Worm (Caenorhabditis elegans) whole organism, midembryonic: ENCODE data around the gene ZK896.1.

ENCODE experiments used
- cog-1 ChIP-seq: sonication (generic microtip); optimal IDR thresholded peaks from 2 replicates; lab custom pipeline; 2016; ENCODE audit warnings: missing genetic modification characterization, missing compliant biosample characterization
- flt-1 ChIP-seq: fragments of 200-800 bp; sonication (Bioruptor generic); IDR thresholded peaks from 2 replicates; pipeline ENCODE4 v1.3.6; 2022; ENCODE audit warnings: missing genetic modification characterization, missing compliant biosample characterization
- klf-2 ChIP-seq: fragments of 200-800 bp; sonication (Bioruptor generic); conservative IDR thresholded peaks from 2 replicates; pipeline ENCODE4 v1.3.6; 2022; ENCODE audit warnings: missing genetic modification reagents, missing genetic modification characterization, missing compliant biosample characterization
- med-1 ChIP-seq: sonication (generic microtip); optimal IDR thresholded peaks from 2 replicates; lab custom pipeline; 2017; ENCODE audit warnings: missing genetic modification characterization, mild to moderate bottlenecking, missing compliant biosample characterization, antibody characterized with exemption, missing genetic modification reagents; ENCODE audit not compliant: insufficient read depth
- ref-1 ChIP-seq: fragments of 200-800 bp; sonication (Bioruptor generic); conservative IDR thresholded peaks from 2 replicates; pipeline ENCODE4 v1.3.6; 2022; ENCODE audit warnings: missing genetic modification reagents, missing genetic modification characterization, missing compliant biosample characterization
- tab-1 ChIP-seq: fragments of 200-800 bp; sonication (Bioruptor generic); IDR thresholded peaks from 2 replicates; pipeline ENCODE4 v1.3.6; 2022; ENCODE audit warnings: missing genetic modification characterization, missing compliant biosample characterization
- ztf-23 ChIP-seq: fragments of 200-800 bp; sonication (Bioruptor generic); IDR thresholded peaks from 2 replicates; pipeline ENCODE4 v1.3.6; 2022; ENCODE audit warnings: missing genetic modification reagents, missing genetic modification characterization, missing compliant biosample characterization
- ztf-29 ChIP-seq: fragments of 200-800 bp; sonication (Bioruptor generic); IDR thresholded peaks from 2 replicates; pipeline ENCODE4 v1.3.6; 2022; ENCODE audit warnings: missing genetic modification reagents, missing genetic modification characterization, missing compliant biosample characterization

ce11 chrIV:12834417-12834731 lies 40.8 kb downstream of the ZK896.1 start:
- TF ChIP-seq cog-1 (tag; lab: Kevin White, UChicago) (no peak), ztf-23 (GFP tag; lab: Robert Waterston, UW) (no peak), ref-1 (GFP tag; lab: Robert Waterston, UW) (no peak), klf-2 (GFP tag; lab: Robert Waterston, UW) (no peak), tab-1 (GFP tag; lab: Robert Waterston, UW) (no peak), ztf-29 (GFP tag; lab: Robert Waterston, UW) (no peak), flt-1 (no peak), med-1 (GFP tag; lab: Kevin White, UChicago) (no peak)
